Worm (Caenorhabditis elegans) whole organism, early embryonic: ENCODE results near the gene nrsn-1.

Experiments
- B0310.2 ChIP-seq: sonication (generic microtip); optimal IDR thresholded peaks from 2 replicates; lab custom pipeline; 2016; ENCODE audit warnings: mild to moderate bottlenecking, missing genetic modification characterization, missing compliant biosample characterization
- F13C5.2 ChIP-seq: sonication (generic microtip); optimal IDR thresholded peaks from 2 replicates; lab custom pipeline; 2017; ENCODE audit warnings: mild to moderate bottlenecking, missing genetic modification characterization, inconsistent platforms, missing compliant biosample characterization
- aly-1 ChIP-seq: sonication (generic microtip); optimal IDR thresholded peaks from 2 replicates; lab custom pipeline; 2016; ENCODE audit warnings: missing genetic modification characterization, missing compliant biosample characterization
- ama-1 ChIP-seq: fragments of 150-350 bp; optimal IDR thresholded peaks from 2 replicates; lab custom pipeline; 2014
- ceh-13 ChIP-seq: fragments of 200-800 bp; sonication (Bioruptor generic); optimal IDR thresholded peaks from 2 replicates; lab custom pipeline; 2018; ENCODE audit warnings: mild to moderate bottlenecking, missing genetic modification characterization, missing compliant biosample characterization
- ceh-36 ChIP-seq: sonication (generic microtip); optimal IDR thresholded peaks from 2 replicates; lab custom pipeline; 2016; ENCODE audit warnings: missing genetic modification characterization, inconsistent platforms, missing compliant biosample characterization
- ets-7 ChIP-seq: sonication (generic microtip); optimal IDR thresholded peaks from 2 replicates; lab custom pipeline; 2016; ENCODE audit warnings: missing genotype, missing genetic modification characterization, missing compliant biosample characterization
- flt-1 ChIP-seq: fragments of 200-800 bp; sonication (Bioruptor generic); IDR thresholded peaks from 2 replicates; pipeline ENCODE4 v1.3.6; 2022; ENCODE audit warnings: missing genetic modification characterization, missing compliant biosample characterization
- hmg-4 ChIP-seq: fragments of 200-800 bp; sonication (Bioruptor generic); optimal IDR thresholded peaks from 2 replicates; lab custom pipeline; 2018; ENCODE audit warnings: mild to moderate bottlenecking, missing genetic modification characterization, missing compliant biosample characterization
- pes-1 ChIP-seq: fragments of 200-800 bp; sonication (Bioruptor generic); IDR thresholded peaks from 2 replicates; pipeline ENCODE4 v1.3.6; 2022; ENCODE audit warnings: missing genetic modification reagents, missing genetic modification characterization, missing compliant biosample characterization
- scrt-1 ChIP-seq: fragments of 200-800 bp; sonication (Bioruptor generic); IDR thresholded peaks from 2 replicates; pipeline ENCODE4 v1.3.6; 2022; ENCODE audit warnings: missing genetic modification characterization, missing compliant biosample characterization
- sea-1 ChIP-seq: fragments of 200-800 bp; sonication (Bioruptor generic); conservative IDR thresholded peaks from 2 replicates; pipeline ENCODE4 v1.3.6; 2022; ENCODE audit warnings: missing genetic modification characterization, missing compliant biosample characterization
- tbx-37 ChIP-seq: fragments of 200-800 bp; sonication (Bioruptor generic); conservative IDR thresholded peaks from 2 replicates; pipeline ENCODE4 v1.3.6; 2022; ENCODE audit warnings: missing genetic modification reagents, missing genetic modification characterization, missing compliant biosample characterization

DNA sequence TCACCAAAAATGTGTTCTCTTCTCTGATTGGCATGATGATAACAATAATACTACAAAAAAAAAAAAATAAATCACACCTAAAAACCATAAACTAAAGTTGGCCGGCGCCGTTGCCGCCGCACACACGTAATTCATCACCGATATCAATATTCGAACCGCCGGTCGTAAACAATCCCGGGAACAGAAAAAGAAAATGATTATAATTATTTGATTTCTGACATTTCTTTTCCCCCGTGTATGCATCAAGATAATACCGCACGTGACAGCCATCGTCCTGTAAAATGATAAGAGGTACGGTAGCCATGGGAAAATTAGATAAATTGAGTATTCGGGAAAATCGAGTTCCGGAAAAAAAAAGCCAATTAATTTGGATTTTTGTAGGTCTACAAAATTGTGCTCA lies 18.7 kb downstream of the nrsn-1 start:
- TF ChIP-seq ceh-13 (GFP tag; lab: Kevin White, UChicago) (no peak), ceh-36 (tag; lab: Kevin White, UChicago) (no peak), flt-1 (GFP tag; lab: Robert Waterston, UW) (no peak), ama-1 (lab: Kevin White, UChicago) (no peak), scrt-1 (no peak), hmg-4 (GFP tag; lab: Kevin White, UChicago) (no peak), ets-7 (no peak), B0310.2 (tag; lab: Kevin White, UChicago) (no peak), sea-1 (GFP tag; lab: Robert Waterston, UW) (no peak), pes-1 (GFP tag; lab: Robert Waterston, UW) (no peak), tbx-37 (GFP tag; lab: Robert Waterston, UW) (no peak), aly-1 (tag; lab: Kevin White, UChicago) (no peak), F13C5.2 (tag; lab: Kevin White, UChicago) (no peak)
